Fruit fly (Drosophila melanogaster): Measurements from ENCODE around the gene CG11779.

The CG11779 gene

DNA sequence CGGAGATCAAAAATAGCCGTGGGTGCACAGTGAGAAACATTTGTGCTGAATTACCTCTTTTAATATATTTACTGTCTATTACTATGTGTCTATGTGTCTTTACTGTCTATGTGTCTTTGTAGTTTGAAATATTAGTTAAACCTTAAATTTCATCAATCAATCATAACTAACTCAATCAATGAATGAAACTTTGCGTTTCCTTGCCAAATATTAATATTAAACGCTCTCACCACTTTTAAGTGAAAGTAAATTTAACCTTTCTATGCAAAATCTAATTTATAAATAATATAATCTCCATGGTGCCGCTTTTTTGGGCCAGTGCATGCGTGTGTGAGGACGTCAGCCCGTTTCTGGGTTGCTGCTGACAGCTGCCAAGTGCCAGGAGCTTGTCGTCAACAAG is 21.5 kb upstream of the CG11779 start:
- TF ChIP-seq Elba2 (GFP tag; optimal IDR thresholded peaks at IDR 0.05) (no peak), CG12659 (GFP tag; optimal IDR thresholded peaks at IDR 0.05) (peak; percentile 36), phol (tag; optimal IDR thresholded peaks at IDR 0.05) (peak; percentile 27), lbe (GFP tag; optimal IDR thresholded peaks at IDR 0.05) (no peak), Hr3 (GFP tag; optimal IDR thresholded peaks at IDR 0.05) (no peak), CG3281 (GFP tag; optimal IDR thresholded peaks at IDR 0.05) (peak; percentile 20), bsh (GFP tag; optimal IDR thresholded peaks at IDR 0.05) (peak in 1 of 2 experiments; percentile 52), CoRest (tag; optimal IDR thresholded peaks at IDR 0.05) (peak; percentile 30), CG17361 (GFP tag; IDR thresholded peaks at IDR 0.05) (peak; percentile 35; the same call in 1 of the 3 replicates), CG2712 (tag; optimal IDR thresholded peaks at IDR 0.05) (no peak), Med (GFP tag) (peak; percentile 63), Oli (tag; optimal IDR thresholded peaks at IDR 0.05) (peak; percentile 20), vvl (GFP tag; IDR thresholded peaks at IDR 0.05) (no peak), Hsf (GFP tag; optimal IDR thresholded peaks at IDR 0.05) (peak; percentile 8), Fer3 (tag; optimal IDR thresholded peaks at IDR 0.05) (peak; percentile 7), Drgx (GFP tag; IDR thresholded peaks at IDR 0.05) (peak; percentile 67; the same call in 1 of the 2 replicates), CHES-1-like (GFP tag; optimal IDR thresholded peaks at IDR 0.05) (no peak), CG9932 (GFP tag; IDR thresholded peaks at IDR 0.05) (peak; percentile 18; the same call in 1 of the 2 replicates), grau (tag; optimal IDR thresholded peaks at IDR 0.05) (peak; percentile 36), Sox100B (GFP tag; optimal IDR thresholded peaks at IDR 0.05) (peak; percentile 23), dmrt99B (tag; optimal IDR thresholded peaks at IDR 0.05) (peak; percentile 64), bcd (GFP tag; optimal IDR thresholded peaks at IDR 0.05) (peak; percentile 17), CG6272 (GFP tag; IDR thresholded peaks at IDR 0.05) (no peak), nom (GFP tag; optimal IDR thresholded peaks at IDR 0.05) (peak; percentile 42), B-H1 (GFP tag; IDR thresholded peaks at IDR 0.05) (no peak), CG14441 (GFP tag; IDR thresholded peaks at IDR 0.05) (0 out of 2 replicates have a peak, but pooled peaks have one; percentile 16), Ets65A (GFP tag) (peak; percentile 70), CG8924 (tag; optimal IDR thresholded peaks at IDR 0.05) (peak; percentile 5), CG8290 (GFP tag; optimal IDR thresholded peaks at IDR 0.05) (no peak), CG8290 (tag; optimal IDR thresholded peaks at IDR 0.05) (peak in 1 of 2 experiments; percentile 16), lov (optimal IDR thresholded peaks at IDR 0.05) (no peak), lov (GFP tag; IDR thresholded peaks at IDR 0.05) (no peak), CG34422 (GFP tag; IDR thresholded peaks at IDR 0.05) (no peak), CG14965 (GFP tag; optimal IDR thresholded peaks at IDR 0.05; ENCODE audit: borderline replicate concordance) (no peak), bowl (GFP tag; IDR thresholded peaks at IDR 0.05) (no peak), lilli (GFP tag; optimal IDR thresholded peaks at IDR 0.05) (peak; percentile 7), E2f1 (GFP tag; IDR thresholded peaks at IDR 0.05) (no peak), Dfd (GFP tag; optimal IDR thresholded peaks at IDR 0.05) (no peak), CG15479 (GFP tag; optimal IDR thresholded peaks at IDR 0.05) (no peak), Xbp1 (GFP tag; optimal IDR thresholded peaks at IDR 0.05) (peak; percentile 10), PHDP (tag; optimal IDR thresholded peaks at IDR 0.05) (peak; percentile 6), bigmax (GFP tag; optimal IDR thresholded peaks at IDR 0.05) (no peak), seq (GFP tag; IDR thresholded peaks at IDR 0.05) (no peak), tin (GFP tag; optimal IDR thresholded peaks at IDR 0.05) (peak; percentile 5), CG9817 (tag; optimal IDR thresholded peaks at IDR 0.05) (peak; percentile 16), kah (GFP tag; optimal IDR thresholded peaks at IDR 0.05) (no peak), CG13424 (tag; optimal IDR thresholded peaks at IDR 0.05) (peak; percentile 28), Hr51 (GFP tag; optimal IDR thresholded peaks at IDR 0.05) (peak in 1 of 2 experiments; percentile 66), CG2120 (GFP tag; optimal IDR thresholded peaks at IDR 0.05) (peak; percentile 12), Mad (GFP tag; optimal IDR thresholded peaks at IDR 0.05) (peak; percentile 8), CG4360 (GFP tag; IDR thresholded peaks at IDR 0.05) (no peak), Fer1 (GFP tag; optimal IDR thresholded peaks at IDR 0.05) (peak; percentile 17)

Measured in whole organism, embryonic.